Fruit fly (Drosophila melanogaster): Measurements from ENCODE around the gene Ocrl.

Gene Ocrl

dm6 chrX:1907727-1908264 lies 15.0 kb upstream of the Ocrl start, which contains the start of gene mip130:
Gene mip130, plus strand, starts transcription at chrX:1908239.
- peak; percentile 71 for TF ChIP-seq noc (tag; optimal IDR thresholded peaks at IDR 0.05)

- TF ChIP-seq noc (tag; optimal IDR thresholded peaks at IDR 0.05) = no peak
Measured at dm6 chrX:1908757-1909156, 14.0 kb upstream of the Ocrl start, which contains the start of the genes Edem1 and Rbcn-3B. Gene Edem1, minus strand, starts transcription at chrX:1908827. Gene Rbcn-3B, plus strand, starts transcription at chrX:1908920.

- TF ChIP-seq noc (tag; optimal IDR thresholded peaks at IDR 0.05) = no peak
Measured at dm6 chrX:1909533-1909932, 13.2 kb upstream of the Ocrl start.

- peak; percentile 35 for TF ChIP-seq noc (tag; optimal IDR thresholded peaks at IDR 0.05)
Measured at dm6 chrX:1927473-1928306, 4.9 kb downstream of the Ocrl start, which contains the start of gene CG11596. Gene CG11596, plus strand, starts transcription at chrX:1927683.

dm6 chrX:1940020-1940419 lies 17.2 kb downstream of the Ocrl start, which contains the start of the genes CG3857 and CG3587:
Gene CG3857, minus strand, starts transcription at chrX:1940040.
Gene CG3587, plus strand, starts transcription at chrX:1940307.
- peak; percentile 79 for TF ChIP-seq noc (tag; optimal IDR thresholded peaks at IDR 0.05)

- TF ChIP-seq noc (tag; optimal IDR thresholded peaks at IDR 0.05) = no peak
Measured at dm6 chrX:1941669-1942092, 18.9 kb downstream of the Ocrl start, which contains the start of gene Hr4. Gene Hr4, plus strand, starts transcription at chrX:1941940.

- TF ChIP-seq noc (tag; optimal IDR thresholded peaks at IDR 0.05) = peak; percentile 91
Measured at dm6 chrX:1943337-1944244, 20.8 kb downstream of the Ocrl start.

dm6 chrX:1944245-1945114 lies 21.7 kb downstream of the Ocrl start:
- no peak for TF ChIP-seq noc (tag; optimal IDR thresholded peaks at IDR 0.05)

dm6 chrX:1945241-1945640 lies 22.5 kb downstream of the Ocrl start:
- TF ChIP-seq noc (tag; optimal IDR thresholded peaks at IDR 0.05) = no peak

- peak; percentile 89 for TF ChIP-seq noc (tag; optimal IDR thresholded peaks at IDR 0.05)
Measured at dm6 chrX:1947178-1947872, 24.5 kb downstream of the Ocrl start.

dm6 chrX:1947900-1948374 lies 25.2 kb downstream of the Ocrl start:
- no peak for TF ChIP-seq noc (tag; optimal IDR thresholded peaks at IDR 0.05)

dm6 chrX:1948508-1949065 lies 25.8 kb downstream of the Ocrl start:
- TF ChIP-seq noc (tag; optimal IDR thresholded peaks at IDR 0.05) = peak; percentile 98

- no peak for TF ChIP-seq noc (tag; optimal IDR thresholded peaks at IDR 0.05)
Measured at dm6 chrX:1949598-1949997, 26.8 kb downstream of the Ocrl start.

- TF ChIP-seq noc (tag; optimal IDR thresholded peaks at IDR 0.05) = peak; percentile 35
Measured at dm6 chrX:1950311-1950710, 27.5 kb downstream of the Ocrl start.
